Worm (Caenorhabditis elegans) whole organism, L4 larva: ENCODE results near the gene gei-3.

ENCODE experiments used
- F44E2.7 ChIP-seq: fragments of 200-800 bp; sonication (Bioruptor generic); IDR thresholded peaks from 2 replicates; pipeline ENCODE4 v2.1.2; 2022; ENCODE audit warnings: missing genetic modification characterization, missing compliant biosample characterization
- ZK546.5 ChIP-seq, 2 experiments: sonication (generic microtip); optimal IDR thresholded peaks; 2 replicates each; lab custom pipeline; 2017; ENCODE audit warnings: missing biosample characterization in 2 of 2, missing genetic modification characterization in 2 of 2
- ceh-82 ChIP-seq: sonication (generic microtip); optimal IDR thresholded peaks from 2 replicates; lab custom pipeline; 2017; ENCODE audit warnings: missing biosample characterization, missing genetic modification characterization
- mxl-2 ChIP-seq: fragments of 200-800 bp; sonication (Bioruptor generic); conservative IDR thresholded peaks from 2 replicates; pipeline ENCODE4 v1.3.6; 2022; ENCODE audit warnings: missing genetic modification reagents, missing genetic modification characterization, missing compliant biosample characterization
- nhr-11 ChIP-seq: fragments of 150-350 bp; optimal IDR thresholded peaks from 2 replicates; lab custom pipeline; 2014; ENCODE audit warnings: missing biosample characterization, missing genetic modification characterization
- nhr-111 ChIP-seq: fragments of 200-800 bp; sonication (Bioruptor generic); optimal IDR thresholded peaks from 2 replicates; lab custom pipeline; 2018; ENCODE audit warnings: mild to moderate bottlenecking, missing genetic modification characterization, missing compliant biosample characterization
- nhr-28 ChIP-seq: fragments of 150-350 bp; optimal IDR thresholded peaks from 2 replicates; lab custom pipeline; 2014; ENCODE audit warnings: missing biosample characterization, missing genetic modification characterization
- snpc-4 ChIP-seq: fragments of 150-350 bp; optimal IDR thresholded peaks from 2 replicates; lab custom pipeline; 2014; ENCODE audit warnings: missing biosample characterization, missing genetic modification characterization

- no peak for TF ChIP-seq F44E2.7 (GFP tag; lab: Robert Waterston, UW)
- TF ChIP-seq snpc-4 (tag; lab: Kevin White, UChicago), result no peak
- TF ChIP-seq nhr-11 (tag; lab: Kevin White, UChicago), result no peak
- no peak for TF ChIP-seq ceh-82 (tag; lab: Kevin White, UChicago)
- no peak for TF ChIP-seq ZK546.5 (tag; optimal IDR thresholded peaks at IDR 0.05; lab: Kevin White, UChicago)
- TF ChIP-seq mxl-2, result no peak
- no peak for TF ChIP-seq nhr-111 (GFP tag; lab: Kevin White, UChicago)
- no peak for TF ChIP-seq nhr-28 (tag; lab: Kevin White, UChicago)
Observed at ce11 chrX:12829055-12829454, 15.6 kb upstream of the gei-3 start.
